Fruit fly (Drosophila melanogaster) whole organism, embryonic: ENCODE data around the gene ND-PDSW.

Experiments used
- Adf1 ChIP-seq: fragments of 200-800 bp; sonication (Bioruptor generic); IDR thresholded peaks from 2 replicates; pipeline ENCODE4 v1.3.6; 2022; ENCODE audit warnings: missing biosample characterization, missing genetic modification characterization
- B-H1 ChIP-seq: fragments of 200-800 bp; sonication (Bioruptor generic); IDR thresholded peaks from 3 replicates; pipeline ENCODE4 v1.3.6; 2022; ENCODE audit warnings: missing biosample characterization, missing genetic modification characterization
- C15 ChIP-seq: fragments of 200-800 bp; sonication (Bioruptor generic); IDR thresholded peaks from 3 replicates; pipeline ENCODE4 v1.3.6; 2022; ENCODE audit warnings: missing biosample characterization, missing genetic modification characterization
- CG10267 ChIP-seq: fragments of 200-800 bp; sonication (Bioruptor generic); optimal IDR thresholded peaks from 2 replicates; lab custom pipeline; 2018; ENCODE audit warnings: missing biosample characterization, mild to moderate bottlenecking, missing genetic modification characterization, moderate library complexity
- CG10321 ChIP-seq: fragments of 200-800 bp; sonication (Bioruptor generic); IDR thresholded peaks from 2 replicates; pipeline ENCODE4 v1.3.6; 2022; ENCODE audit warnings: missing biosample characterization, missing genetic modification characterization
- CG12659 ChIP-seq: fragments of 200-800 bp; sonication (Bioruptor generic); optimal IDR thresholded peaks from 3 replicates; lab custom pipeline; 2017; ENCODE audit warnings: mild to moderate bottlenecking, missing biosample characterization, missing genetic modification reagents, missing genetic modification characterization
- CG13287 ChIP-seq: fragments of 200-800 bp; sonication (Bioruptor generic); IDR thresholded peaks from 2 replicates; pipeline ENCODE4 v1.3.6; 2022; ENCODE audit warnings: missing biosample characterization, missing genetic modification characterization; ENCODE audit not compliant: partially characterized antibody
- CG14710 ChIP-seq: fragments of 200-800 bp; sonication (Bioruptor generic); optimal IDR thresholded peaks from 3 replicates; lab custom pipeline; 2019; ENCODE audit warnings: missing biosample characterization, mild to moderate bottlenecking, missing genetic modification characterization, moderate library complexity
- CG17385 ChIP-seq: fragments of 200-800 bp; sonication (Bioruptor generic); optimal IDR thresholded peaks from 3 replicates; lab custom pipeline; 2018; ENCODE audit warnings: missing biosample characterization, mild to moderate bottlenecking, missing genetic modification characterization
- CG17612 ChIP-seq: fragments of 200-800 bp; sonication (Bioruptor generic); IDR thresholded peaks from 2 replicates; pipeline ENCODE4 v1.3.6; 2022; ENCODE audit warnings: missing biosample characterization, missing genetic modification characterization
- CG2712 ChIP-seq: fragments of 200-800 bp; optimal IDR thresholded peaks from 3 replicates; lab custom pipeline; 2019; ENCODE audit warnings: missing biosample characterization, mild to moderate bottlenecking, missing genetic modification characterization, moderate library complexity
- CG30020 ChIP-seq: fragments of 200-800 bp; optimal IDR thresholded peaks from 2 replicates; lab custom pipeline; 2019; ENCODE audit warnings: missing biosample characterization, mild to moderate bottlenecking, missing genetic modification characterization, moderate library complexity
- CG32772 ChIP-seq: fragments of 200-800 bp; sonication (Bioruptor generic); IDR thresholded peaks from 2 replicates; pipeline ENCODE4 v1.3.6; 2022; ENCODE audit warnings: missing biosample characterization, missing genetic modification characterization
- CG33557 ChIP-seq: fragments of 200-800 bp; sonication (Bioruptor generic); optimal IDR thresholded peaks from 2 replicates; lab custom pipeline; 2019; ENCODE audit warnings: missing biosample characterization, mild to moderate bottlenecking, missing genetic modification characterization, moderate library complexity
- CG34224 ChIP-seq: fragments of 200-800 bp; sonication (Bioruptor generic); IDR thresholded peaks from 3 replicates; pipeline ENCODE4 v1.3.6; 2022; ENCODE audit warnings: missing biosample characterization, missing genetic modification characterization; ENCODE audit not compliant: partially characterized antibody
- CG34422 ChIP-seq: fragments of 200-800 bp; sonication (Bioruptor generic); IDR thresholded peaks from 3 replicates; pipeline ENCODE4 v1.3.6; 2022; ENCODE audit warnings: missing biosample characterization, missing genetic modification characterization
- CG42726 ChIP-seq: fragments of 200-800 bp; sonication (Bioruptor generic); IDR thresholded peaks from 2 replicates; pipeline ENCODE4 v1.3.6; 2022; ENCODE audit warnings: missing biosample characterization, missing genetic modification characterization; ENCODE audit not compliant: partially characterized antibody
- CG4617 ChIP-seq: fragments of 200-800 bp; sonication (Bioruptor generic); optimal IDR thresholded peaks from 3 replicates; lab custom pipeline; 2016; ENCODE audit warnings: missing biosample characterization, missing genetic modification characterization, borderline replicate concordance
- CG6175 ChIP-seq: fragments of 200-800 bp; sonication (Bioruptor generic); IDR thresholded peaks from 3 replicates; pipeline ENCODE4 v1.3.6; 2022; ENCODE audit warnings: missing biosample characterization, missing genetic modification characterization
- CG9797 ChIP-seq: fragments of 200-800 bp; sonication (Bioruptor generic); optimal IDR thresholded peaks from 3 replicates; lab custom pipeline; 2018; ENCODE audit warnings: missing biosample characterization, mild to moderate bottlenecking, missing genetic modification characterization
- Dll ChIP-seq: fragments of 200-800 bp; sonication (Bioruptor generic); IDR thresholded peaks from 4 replicates; pipeline ENCODE4 v1.3.6; 2022; ENCODE audit warnings: missing biosample characterization, missing genetic modification characterization; ENCODE audit not compliant: partially characterized antibody
- Dp ChIP-seq: fragments of 200-800 bp; sonication (Bioruptor generic); optimal IDR thresholded peaks from 2 replicates; lab custom pipeline; 2018; ENCODE audit warnings: missing biosample characterization, mild to moderate bottlenecking, missing genetic modification characterization, moderate library complexity
- HHEX ChIP-seq: fragments of 200-800 bp; sonication (Bioruptor generic); optimal IDR thresholded peaks from 3 replicates; lab custom pipeline; 2017; ENCODE audit warnings: missing biosample characterization, mild to moderate bottlenecking, missing genetic modification characterization, missing genetic modification reagents
- Jarid2 ChIP-seq: fragments of 200-800 bp; sonication (Bioruptor generic); optimal IDR thresholded peaks from 3 replicates; lab custom pipeline; 2017; ENCODE audit warnings: mild to moderate bottlenecking, missing biosample characterization, missing genetic modification reagents, missing genetic modification characterization
- MBD-R2 ChIP-seq: fragments of 200-800 bp; sonication (Bioruptor generic); IDR thresholded peaks from 2 replicates; pipeline ENCODE4 v1.3.6; 2022; ENCODE audit warnings: missing biosample characterization, missing genetic modification characterization
- Scr ChIP-seq: fragments of 200-800 bp; sonication (Bioruptor generic); IDR thresholded peaks from 2 replicates; pipeline ENCODE4 v1.3.6; 2022; ENCODE audit warnings: missing biosample characterization, missing genetic modification characterization; ENCODE audit not compliant: partially characterized antibody
- Sox102F ChIP-seq: fragments of 200-800 bp; sonication (Bioruptor generic); optimal IDR thresholded peaks from 2 replicates; lab custom pipeline; 2018; ENCODE audit warnings: missing biosample characterization, mild to moderate bottlenecking, missing genetic modification characterization, moderate library complexity
- YL-1 ChIP-seq: fragments of 200-800 bp; sonication (Bioruptor generic); optimal IDR thresholded peaks from 3 replicates; lab custom pipeline; 2017; ENCODE audit warnings: missing biosample characterization, mild to moderate bottlenecking, missing genetic modification characterization
- ac ChIP-seq: fragments of 200-800 bp; sonication (Bioruptor generic); optimal IDR thresholded peaks from 3 replicates; lab custom pipeline; 2017; ENCODE audit warnings: missing biosample characterization, mild to moderate bottlenecking, missing genetic modification characterization
- cas ChIP-seq: fragments of 200-800 bp; sonication (Bioruptor generic); IDR thresholded peaks from 2 replicates; pipeline ENCODE4 v1.3.6; 2022; ENCODE audit warnings: missing biosample characterization, missing genetic modification characterization
- crc ChIP-seq: fragments of 200-800 bp; sonication (Bioruptor generic); optimal IDR thresholded peaks from 2 replicates; lab custom pipeline; 2016; ENCODE audit warnings: missing biosample characterization, missing genetic modification characterization
- exex ChIP-seq: fragments of 200-800 bp; sonication (Bioruptor generic); optimal IDR thresholded peaks from 4 replicates; lab custom pipeline; 2018; ENCODE audit warnings: missing biosample characterization, mild to moderate bottlenecking, missing genetic modification characterization, moderate library complexity
- fd3F ChIP-seq: fragments of 200-800 bp; sonication (Bioruptor generic); optimal IDR thresholded peaks from 2 replicates; lab custom pipeline; 2018; ENCODE audit warnings: missing biosample characterization, mild to moderate bottlenecking, missing genetic modification characterization, moderate library complexity
- ftz-f1 ChIP-seq: fragments of 200-800 bp; sonication (Bioruptor generic); optimal IDR thresholded peaks from 2 replicates; lab custom pipeline; 2016; ENCODE audit warnings: missing biosample characterization, missing genetic modification characterization
- fu2 ChIP-seq: fragments of 200-800 bp; sonication (Bioruptor generic); optimal IDR thresholded peaks from 2 replicates; lab custom pipeline; 2016; ENCODE audit warnings: missing biosample characterization, missing genetic modification characterization
- gfzf ChIP-seq: fragments of 200-800 bp; sonication (Bioruptor generic); optimal IDR thresholded peaks from 2 replicates; lab custom pipeline; 2016; ENCODE audit warnings: missing biosample characterization, mild to moderate bottlenecking, missing genetic modification characterization, moderate library complexity
- oc ChIP-seq: fragments of 200-800 bp; sonication (Bioruptor generic); optimal IDR thresholded peaks from 2 replicates; lab custom pipeline; 2018; ENCODE audit warnings: missing biosample characterization, mild to moderate bottlenecking, missing genetic modification characterization, moderate library complexity
- peb ChIP-seq: fragments of 200-800 bp; sonication (Bioruptor generic); IDR thresholded peaks from 2 replicates; pipeline ENCODE4 v1.3.6; 2022; ENCODE audit warnings: missing biosample characterization, missing genetic modification characterization
- phol ChIP-seq: fragments of 200-800 bp; sonication (Bioruptor generic); optimal IDR thresholded peaks from 3 replicates; lab custom pipeline; 2018; ENCODE audit warnings: missing biosample characterization, mild to moderate bottlenecking, missing genetic modification characterization, moderate library complexity
- psq ChIP-seq: fragments of 200-800 bp; sonication (Bioruptor generic); optimal IDR thresholded peaks from 2 replicates; lab custom pipeline; 2017; ENCODE audit warnings: missing biosample characterization, missing genetic modification characterization
- pzg ChIP-seq: fragments of 200-800 bp; sonication (Bioruptor generic); optimal IDR thresholded peaks from 3 replicates; lab custom pipeline; 2018; ENCODE audit warnings: missing biosample characterization, mild to moderate bottlenecking, missing genetic modification characterization, moderate library complexity
- sens-2 ChIP-seq: fragments of 200-800 bp; sonication (Bioruptor generic); IDR thresholded peaks from 2 replicates; pipeline ENCODE4 v1.3.6; 2022; ENCODE audit warnings: missing biosample characterization, missing genetic modification characterization
- seq ChIP-seq: fragments of 200-800 bp; sonication (Bioruptor generic); IDR thresholded peaks from 2 replicates; pipeline ENCODE4 v1.3.6; 2022; ENCODE audit warnings: missing biosample characterization, missing genetic modification characterization
- stwl ChIP-seq: fragments of 200-800 bp; sonication (Bioruptor generic); optimal IDR thresholded peaks from 3 replicates; lab custom pipeline; 2018; ENCODE audit warnings: missing biosample characterization, mild to moderate bottlenecking, missing genetic modification characterization, moderate library complexity
- tll ChIP-seq, 2 experiments: fragments of 200-800 bp in 1 of 2; fragments of >200 bp in 1 of 2; sonication (Bioruptor generic) in 1 of 2; optimal IDR thresholded peaks; 2 replicates each; lab custom pipeline; 2017 to 2019; ENCODE audit warnings: missing biosample characterization in 2 of 2, missing genetic modification characterization in 2 of 2, mild to moderate bottlenecking in 1 of 2, moderate library complexity in 1 of 2
- trem ChIP-seq: fragments of 200-800 bp; optimal IDR thresholded peaks from 3 replicates; lab custom pipeline; 2019; ENCODE audit warnings: missing biosample characterization, mild to moderate bottlenecking, missing genetic modification characterization, moderate library complexity
- z ChIP-seq: fragments of 200-800 bp; sonication (Bioruptor generic); IDR thresholded peaks from 3 replicates; pipeline ENCODE4 v1.3.6; 2022; ENCODE audit warnings: missing biosample characterization, missing genetic modification characterization

Gene ND-PDSW

DNA sequence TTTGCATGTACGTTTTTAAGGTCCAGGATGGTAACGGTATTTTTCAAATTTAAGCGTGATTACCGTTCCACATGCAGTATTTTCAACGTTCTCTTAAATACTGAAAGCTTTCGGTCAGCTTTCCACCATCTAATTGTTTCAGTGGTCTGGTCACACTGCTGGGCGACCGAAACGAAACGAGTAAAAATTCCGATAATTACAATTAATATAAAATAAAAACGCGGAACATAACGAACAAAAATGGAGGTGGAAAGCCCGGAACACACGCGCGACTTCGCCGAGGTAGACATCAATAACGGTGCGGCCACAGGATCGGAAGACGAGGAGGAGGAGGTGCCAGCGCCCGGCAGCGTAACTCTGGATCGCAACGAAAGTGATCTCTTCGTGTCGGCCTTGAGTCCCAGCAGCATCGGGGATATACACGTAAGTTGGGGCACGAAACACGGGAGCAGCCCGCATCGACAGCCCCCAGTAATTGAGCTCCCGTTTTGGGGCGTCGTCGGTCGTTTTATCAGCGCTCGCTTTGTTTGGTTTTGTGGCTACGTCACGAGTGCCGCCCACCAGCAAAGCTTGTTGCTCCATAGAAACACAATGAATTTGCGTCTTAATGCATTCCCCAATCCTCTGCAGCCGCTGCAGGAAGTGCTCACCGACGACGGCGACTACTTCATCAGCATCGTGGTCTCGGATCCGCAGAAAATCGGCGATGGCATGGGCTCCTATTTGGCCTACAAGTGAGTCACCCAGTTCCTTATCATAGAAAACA, 16.2 kb upstream of the ND-PDSW start, which contains the start of gene Snx1 (continued):
- no peak for TF ChIP-seq fd3F (GFP tag; lab: Kevin White, UChicago)
- no peak for TF ChIP-seq CG30020
- no peak for TF ChIP-seq psq
- no peak for TF ChIP-seq CG33557 (GFP tag; lab: Kevin White, UChicago)
- TF ChIP-seq CG10321 (GFP tag; lab: Robert Waterston, UW) = no peak
- peak; percentile 60 for TF ChIP-seq ftz-f1 (GFP tag; lab: Kevin White, UChicago)
- no peak for TF ChIP-seq seq (GFP tag; lab: Robert Waterston, UW)
- TF ChIP-seq CG34224 (GFP tag; lab: Robert Waterston, UW) = peak; percentile 20; the same call in 1 of the 3 replicates
- TF ChIP-seq MBD-R2 = peak; percentile 67
- no peak for TF ChIP-seq Dll
- no peak for TF ChIP-seq cas (GFP tag; lab: Robert Waterston, UW)
- TF ChIP-seq CG17612 = no peak
- no peak for TF ChIP-seq Jarid2 (GFP tag; lab: Kevin White, UChicago)

DNA sequence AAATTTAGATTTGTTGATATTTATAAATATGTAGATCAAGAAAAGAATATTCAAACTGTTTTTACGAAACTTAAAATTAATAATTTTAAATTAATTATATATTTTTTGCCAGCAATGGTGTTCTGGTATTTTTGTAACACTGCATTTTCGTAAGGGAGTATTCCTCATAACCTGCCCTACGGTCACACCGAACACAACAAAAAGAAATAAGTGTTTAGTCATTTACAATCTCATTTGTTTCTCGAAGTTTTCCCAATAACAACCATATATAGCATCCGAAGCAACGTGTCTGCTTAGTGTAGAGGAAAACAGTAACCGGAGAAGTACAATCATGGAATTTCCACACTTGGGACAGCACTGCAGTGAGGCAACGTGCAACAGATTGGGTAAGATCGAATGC, 13.7 kb upstream of the ND-PDSW start, which contains the start of gene CG12795:
CG12795 (plus strand) TSS at position 181 of the 400 bp plus-strand sequence.
- TF ChIP-seq CG4617 (GFP tag; lab: Kevin White, UChicago) (peak; percentile 74), HHEX (GFP tag; lab: Kevin White, UChicago) (no peak), oc (tag; lab: Kevin White, UChicago) (no peak), MBD-R2 (peak; percentile 47; the same call in 1 of the 2 replicates), CG32772 (GFP tag; lab: Robert Waterston, UW) (no peak), CG42726 (GFP tag; lab: Robert Waterston, UW) (no peak), C15 (GFP tag; lab: Robert Waterston, UW) (no peak), crc (no peak), exex (tag; lab: Kevin White, UChicago) (no peak), CG9797 (GFP tag; lab: Kevin White, UChicago) (peak; percentile 64), CG14710 (peak; percentile 32), fu2 (no peak), pzg (GFP tag; lab: Kevin White, UChicago) (peak; percentile 54), CG13287 (GFP tag; lab: Robert Waterston, UW) (peak; percentile 18; the same call in 1 of the 2 replicates), gfzf (GFP tag; lab: Kevin White, UChicago) (peak; percentile 72), stwl (tag; lab: Kevin White, UChicago) (peak; percentile 69), CG12659 (GFP tag; lab: Kevin White, UChicago) (peak; percentile 9), CG6175 (GFP tag; lab: Robert Waterston, UW) (no peak), Adf1 (GFP tag; lab: Robert Waterston, UW) (no peak), Dp (GFP tag; lab: Kevin White, UChicago) (peak; percentile 12), seq (GFP tag; lab: Robert Waterston, UW) (no peak), sens-2 (GFP tag; lab: Robert Waterston, UW) (no peak), B-H1 (GFP tag; lab: Robert Waterston, UW) (no peak), ac (GFP tag; lab: Kevin White, UChicago) (no peak), Sox102F (no peak), Scr (GFP tag; lab: Robert Waterston, UW) (0 out of 2 replicates have a peak, but pooled peaks have one; percentile 9), peb (GFP tag; lab: Robert Waterston, UW) (no peak), trem (tag; lab: Kevin White, UChicago) (peak; percentile 29), phol (tag; lab: Kevin White, UChicago) (peak; percentile 16), CG10267 (tag; lab: Kevin White, UChicago) (peak; percentile 61), YL-1 (GFP tag; lab: Kevin White, UChicago) (peak; percentile 58), CG2712 (tag; lab: Kevin White, UChicago) (peak; percentile 25), CG34422 (GFP tag; lab: Robert Waterston, UW) (no peak), z (GFP tag; lab: Robert Waterston, UW) (no peak), CG17385 (GFP tag; lab: Kevin White, UChicago) (no peak), tll (GFP tag; optimal IDR thresholded peaks at IDR 0.05; lab: Kevin White, UChicago) (no peak)
